Fruit fly (Drosophila melanogaster) whole organism, prepupa: ENCODE data around the gene ppk31.
A peak's percentile ranks its signal among the peaks of the same experiment; 100 is the strongest.

ENCODE experiments used
- CG10631 ChIP-seq: fragments of 200-800 bp; sonication (Bioruptor generic); optimal IDR thresholded peaks from 2 replicates; lab custom pipeline; 2016; ENCODE audit warnings: missing biosample characterization, missing genetic modification characterization
- CG10669 ChIP-seq: fragments of 200-800 bp; sonication (Bioruptor generic); optimal IDR thresholded peaks from 3 replicates; lab custom pipeline; 2018; ENCODE audit warnings: missing biosample characterization, mild to moderate bottlenecking, missing genetic modification characterization, moderate library complexity
- CG11902 ChIP-seq: fragments of 200-800 bp; sonication (Bioruptor generic); optimal IDR thresholded peaks from 3 replicates; lab custom pipeline; 2016; ENCODE audit warnings: missing biosample characterization, missing genetic modification characterization
- CG15336 ChIP-seq: fragments of 200-800 bp; sonication (Bioruptor generic); IDR thresholded peaks from 2 replicates; pipeline ENCODE4 v1.3.6; 2022; ENCODE audit warnings: missing biosample characterization, missing genetic modification characterization
- CG1621 ChIP-seq: fragments of 200-800 bp; sonication (Bioruptor generic); optimal IDR thresholded peaks from 3 replicates; lab custom pipeline; 2018; ENCODE audit warnings: missing biosample characterization, mild to moderate bottlenecking, missing genetic modification characterization
- CG32006 ChIP-seq: fragments of 200-800 bp; sonication (Bioruptor generic); optimal IDR thresholded peaks from 3 replicates; lab custom pipeline; 2017; ENCODE audit warnings: missing biosample characterization, mild to moderate bottlenecking, missing genetic modification characterization
- CG34406 ChIP-seq: fragments of 200-800 bp; sonication (Bioruptor generic); optimal IDR thresholded peaks from 3 replicates; lab custom pipeline; 2016; ENCODE audit warnings: missing biosample characterization, missing genetic modification characterization
- CG3919 ChIP-seq: fragments of 200-800 bp; sonication (Bioruptor generic); optimal IDR thresholded peaks from 3 replicates; lab custom pipeline; 2016; ENCODE audit warnings: missing biosample characterization, missing genetic modification characterization
- CG4318 ChIP-seq: fragments of 200-800 bp; sonication (Bioruptor generic); optimal IDR thresholded peaks from 3 replicates; lab custom pipeline; 2017; ENCODE audit warnings: missing biosample characterization, mild to moderate bottlenecking, missing genetic modification characterization
- CG6163 ChIP-seq: fragments of 200-800 bp; sonication (Bioruptor generic); IDR thresholded peaks from 3 replicates; pipeline ENCODE4 v1.3.6; 2022; ENCODE audit warnings: missing biosample characterization, missing genetic modification characterization
- CG6276 ChIP-seq: fragments of 200-800 bp; sonication (Bioruptor generic); optimal IDR thresholded peaks from 2 replicates; lab custom pipeline; 2017; ENCODE audit warnings: missing biosample characterization, mild to moderate bottlenecking, missing genetic modification characterization
- CG6792 ChIP-seq: fragments of 200-800 bp; sonication (Bioruptor generic); optimal IDR thresholded peaks from 3 replicates; lab custom pipeline; 2016; ENCODE audit warnings: missing biosample characterization, missing genetic modification characterization
- CG6854 ChIP-seq: fragments of 200-800 bp; sonication (Bioruptor generic); optimal IDR thresholded peaks from 2 replicates; lab custom pipeline; 2017; ENCODE audit warnings: missing biosample characterization, mild to moderate bottlenecking, missing genetic modification characterization
- CG7368 ChIP-seq: fragments of 200-800 bp; sonication (Bioruptor generic); optimal IDR thresholded peaks from 3 replicates; lab custom pipeline; 2016; ENCODE audit warnings: missing biosample characterization, missing genetic modification characterization
- CG8119 ChIP-seq: fragments of 200-800 bp; sonication (Bioruptor generic); IDR thresholded peaks from 3 replicates; pipeline ENCODE4 v1.3.6; 2022; ENCODE audit warnings: missing biosample characterization, missing genetic modification characterization
- CG8319 ChIP-seq: fragments of 200-800 bp; sonication (Bioruptor generic); optimal IDR thresholded peaks from 3 replicates; lab custom pipeline; 2016; ENCODE audit warnings: missing biosample characterization, missing genetic modification characterization
- CG8632 ChIP-seq: fragments of 200-800 bp; sonication (Bioruptor generic); optimal IDR thresholded peaks from 3 replicates; lab custom pipeline; 2016; ENCODE audit warnings: missing biosample characterization, missing genetic modification characterization
- Eip75B ChIP-seq: fragments of 200-800 bp; sonication (Bioruptor generic); optimal IDR thresholded peaks from 3 replicates; lab custom pipeline; 2016; ENCODE audit warnings: missing biosample characterization, missing genetic modification characterization
- Eip78C ChIP-seq: fragments of 200-800 bp; sonication (Bioruptor generic); peaks from one replicate; lab custom pipeline; 2016; ENCODE audit warnings: missing biosample characterization, missing genetic modification characterization
- Eip93F ChIP-seq: fragments of 200-800 bp; sonication (Bioruptor generic); optimal IDR thresholded peaks from 2 replicates; lab custom pipeline; 2016; ENCODE audit warnings: missing biosample characterization, mild to moderate bottlenecking, missing genetic modification characterization
- Gug ChIP-seq: fragments of 200-800 bp; sonication (Bioruptor generic); IDR thresholded peaks from 2 replicates; pipeline ENCODE4 v1.3.6; 2022; ENCODE audit warnings: missing biosample characterization, missing genetic modification characterization
- Hr38 ChIP-seq: sonication (Bioruptor generic); optimal IDR thresholded peaks from 2 replicates; lab custom pipeline; 2016; ENCODE audit warnings: missing biosample characterization, missing genetic modification characterization
- Hr4 ChIP-seq: fragments of 200-800 bp; sonication (Bioruptor generic); optimal IDR thresholded peaks from 3 replicates; lab custom pipeline; 2016; ENCODE audit warnings: missing biosample characterization, missing genetic modification characterization
- Met ChIP-seq: fragments of 200-800 bp; sonication (Bioruptor generic); optimal IDR thresholded peaks from 3 replicates; lab custom pipeline; 2016; ENCODE audit warnings: missing biosample characterization, missing genetic modification characterization
- Sox102F ChIP-seq: fragments of 200-800 bp; sonication (Bioruptor generic); optimal IDR thresholded peaks from 2 replicates; lab custom pipeline; 2016; ENCODE audit warnings: missing biosample characterization, mild to moderate bottlenecking, missing genetic modification characterization
- Sox15 ChIP-seq: fragments of 200-800 bp; sonication (Bioruptor generic); optimal IDR thresholded peaks from 3 replicates; lab custom pipeline; 2016; ENCODE audit warnings: missing biosample characterization, missing genetic modification characterization
- achi ChIP-seq: fragments of 200-800 bp; sonication (Bioruptor generic); optimal IDR thresholded peaks from 3 replicates; lab custom pipeline; 2016; ENCODE audit warnings: missing biosample characterization, missing genetic modification characterization
- acj6 ChIP-seq: fragments of 200-800 bp; sonication (Bioruptor generic); optimal IDR thresholded peaks from 3 replicates; lab custom pipeline; 2016; ENCODE audit warnings: missing biosample characterization, missing genetic modification characterization
- cyc ChIP-seq: fragments of 200-800 bp; sonication (Bioruptor generic); optimal IDR thresholded peaks from 3 replicates; lab custom pipeline; 2016; ENCODE audit warnings: missing biosample characterization, missing genetic modification characterization
- dac ChIP-seq: fragments of 200-800 bp; sonication (Bioruptor generic); optimal IDR thresholded peaks from 2 replicates; lab custom pipeline; 2017; ENCODE audit warnings: missing biosample characterization, mild to moderate bottlenecking, missing genetic modification characterization
- dsx ChIP-seq: fragments of 200-800 bp; optimal IDR thresholded peaks from 3 replicates; lab custom pipeline; 2019; ENCODE audit warnings: missing biosample characterization, mild to moderate bottlenecking, missing genetic modification characterization, moderate library complexity; ENCODE audit not compliant: poor library complexity, severe bottlenecking
- fd85E ChIP-seq: fragments of 200-800 bp; sonication (Bioruptor generic); optimal IDR thresholded peaks from 3 replicates; lab custom pipeline; 2016; ENCODE audit warnings: missing biosample characterization, missing genetic modification characterization
- salr ChIP-seq, 2 experiments: fragments of 200-800 bp; sonication (Bioruptor generic); optimal IDR thresholded peaks; 3 replicates each; lab custom pipeline; 2016 to 2018; ENCODE audit warnings: missing biosample characterization in 2 of 2, missing genetic modification characterization in 2 of 2, mild to moderate bottlenecking in 1 of 2
- spab ChIP-seq: fragments of 200-800 bp; sonication (Bioruptor generic); optimal IDR thresholded peaks from 2 replicates; lab custom pipeline; 2017; ENCODE audit warnings: missing biosample characterization, mild to moderate bottlenecking, missing genetic modification characterization, missing genetic modification reagents
- svp ChIP-seq: fragments of 200-800 bp; sonication (Bioruptor generic); peaks from one replicate; lab custom pipeline; 2016; ENCODE audit warnings: missing biosample characterization, missing genetic modification characterization
- topi ChIP-seq: fragments of 200-800 bp; sonication (Bioruptor generic); optimal IDR thresholded peaks from 3 replicates; lab custom pipeline; 2016; ENCODE audit warnings: missing biosample characterization, missing genetic modification characterization
- vri ChIP-seq: fragments of 200-800 bp; sonication (Bioruptor generic); optimal IDR thresholded peaks from 3 replicates; lab custom pipeline; 2016; ENCODE audit warnings: missing biosample characterization, mild to moderate bottlenecking, missing genetic modification characterization

Gene ppk31

dm6 chr3R:27153062-27153878 is 9.7 kb upstream of the ppk31 start (continued):
- peak; percentile 38; the same call in 1 of the 3 replicates for TF ChIP-seq CG8119 (GFP tag; lab: Robert Waterston, UW)
- TF ChIP-seq CG32006 (GFP tag; lab: Kevin White, UChicago): peak; percentile 70
- TF ChIP-seq cyc (GFP tag; lab: Kevin White, UChicago): peak; percentile 17
- peak; percentile 0 for TF ChIP-seq CG11902

dm6 chr3R:27154001-27154400 is 8.9 kb upstream of the ppk31 start:
- no peak for TF ChIP-seq fd85E (GFP tag; lab: Kevin White, UChicago)
- TF ChIP-seq Sox102F (GFP tag; lab: Kevin White, UChicago): no peak
- no peak for TF ChIP-seq Hr4 (GFP tag; lab: Kevin White, UChicago)
- no peak for TF ChIP-seq cyc (GFP tag; lab: Kevin White, UChicago)
- no peak for TF ChIP-seq CG8632 (GFP tag; lab: Kevin White, UChicago)
- no peak for TF ChIP-seq CG10631
- TF ChIP-seq salr (GFP tag; optimal IDR thresholded peaks at IDR 0.05; lab: Kevin White, UChicago): no peak
- TF ChIP-seq achi: no peak
- TF ChIP-seq, all 60 proteins: peak for 0

DNA sequence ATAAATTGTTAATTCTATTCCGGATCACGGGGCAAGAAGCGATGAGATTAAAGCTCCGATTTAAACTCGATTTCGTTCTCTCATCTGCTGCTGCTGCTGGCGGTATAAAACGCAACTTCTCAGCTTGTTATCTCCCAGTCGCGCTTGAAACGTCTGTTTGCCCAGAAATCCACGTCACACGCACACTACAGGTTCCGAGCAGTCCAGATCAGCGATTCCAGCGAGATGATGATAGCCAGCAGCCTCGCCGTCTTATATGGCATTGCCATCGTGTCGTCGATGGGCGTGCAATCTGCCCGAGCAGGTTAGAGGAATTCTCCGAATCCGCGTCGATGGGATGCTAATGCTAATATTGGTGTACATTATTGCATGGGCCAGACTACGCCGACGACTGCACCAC is 5.1 kb upstream of the ppk31 start, which contains the start of gene grass:
grass (plus strand) TSS at position 135 of the 400 bp plus-strand sequence.
- no peak for TF ChIP-seq dsx (GFP tag; lab: Kevin White, UChicago)
- TF ChIP-seq Sox15 (GFP tag; lab: Kevin White, UChicago): no peak
- TF ChIP-seq CG1621 (tag; lab: Kevin White, UChicago): peak; percentile 30
- TF ChIP-seq svp (GFP tag; lab: Kevin White, UChicago): peak; percentile 86
- peak; percentile 5 for TF ChIP-seq Eip78C (GFP tag; lab: Kevin White, UChicago)

DNA sequence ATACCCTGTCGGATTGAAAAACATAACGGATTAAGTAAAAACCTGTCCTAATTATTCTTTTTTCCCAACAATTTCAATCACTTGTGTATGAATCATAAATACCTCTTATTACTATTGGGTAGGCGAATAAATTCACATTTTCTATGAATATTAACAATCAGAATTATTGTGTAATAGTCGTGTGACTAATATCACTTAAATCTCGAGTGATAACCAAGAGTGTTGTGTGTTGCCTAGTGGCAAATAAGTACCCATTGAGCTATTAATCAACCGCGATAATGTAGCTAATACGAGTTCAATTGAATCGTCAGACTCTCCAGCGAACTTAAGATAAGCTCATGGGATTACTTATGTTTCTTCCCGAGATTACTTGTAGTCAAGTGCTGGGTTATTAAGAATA is 3.1 kb upstream of the ppk31 start:
- TF ChIP-seq CG7368 (GFP tag; lab: Kevin White, UChicago) (no peak), CG4318 (no peak), CG8632 (GFP tag; lab: Kevin White, UChicago) (no peak), svp (GFP tag; lab: Kevin White, UChicago) (no peak), Sox102F (GFP tag; lab: Kevin White, UChicago) (no peak), CG8319 (no peak), cyc (GFP tag; lab: Kevin White, UChicago) (no peak), CG11902 (no peak), Eip93F (no peak), Eip75B (GFP tag; lab: Kevin White, UChicago) (no peak), topi (GFP tag; lab: Kevin White, UChicago) (no peak), achi (no peak), Gug (GFP tag; lab: Robert Waterston, UW) (no peak), Met (no peak)

DNA sequence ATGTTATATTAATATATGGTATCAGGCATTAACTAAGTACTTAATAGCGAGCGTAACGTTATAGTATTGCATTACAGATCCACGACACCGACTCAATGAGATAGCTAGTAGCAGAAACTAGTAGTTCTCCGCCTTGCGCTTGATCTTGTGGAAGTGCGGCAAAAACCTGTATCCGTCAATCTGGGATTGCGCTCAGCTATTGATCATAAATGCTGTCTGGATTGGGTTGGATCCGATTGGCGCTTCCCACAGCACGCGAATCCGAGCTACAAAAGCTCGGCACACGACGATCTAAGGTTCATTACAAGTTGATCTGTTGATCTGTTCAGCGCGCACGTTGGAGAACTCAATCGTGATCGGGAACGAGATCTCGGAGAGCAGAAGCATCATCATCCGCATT is 2.1 kb upstream of the ppk31 start, which contains the start of gene CG5909:
CG5909 (plus strand) TSS at position 301 of the 400 bp plus-strand sequence.
- no peak for TF ChIP-seq CG15336 (GFP tag; lab: Robert Waterston, UW)
- peak; percentile 62 for TF ChIP-seq svp (GFP tag; lab: Kevin White, UChicago)

dm6 chr3R:27165416-27165982 is 2.6 kb downstream of the ppk31 start, which contains the start of the genes CG34293 and spn-D:
Gene CG34293, minus strand, starts transcription at chr3R:27165575.
Gene spn-D, plus strand, starts transcription at chr3R:27165716.
- TF ChIP-seq dac (GFP tag; lab: Kevin White, UChicago) (no peak), Hr38 (GFP tag; lab: Kevin White, UChicago) (no peak), CG3919 (GFP tag; lab: Kevin White, UChicago) (no peak), CG6792 (GFP tag; lab: Kevin White, UChicago) (no peak), CG6163 (no peak), Eip78C (GFP tag; lab: Kevin White, UChicago) (no peak), CG1621 (tag; lab: Kevin White, UChicago) (no peak), dsx (GFP tag; lab: Kevin White, UChicago) (no peak), CG6276 (GFP tag; lab: Kevin White, UChicago) (no peak), CG4318 (no peak), svp (GFP tag; lab: Kevin White, UChicago) (no peak), fd85E (GFP tag; lab: Kevin White, UChicago) (no peak), CG6854 (no peak), CG34406 (GFP tag; lab: Kevin White, UChicago) (no peak), Met (no peak), vri (GFP tag; lab: Kevin White, UChicago) (no peak), CG10669 (GFP tag; lab: Kevin White, UChicago) (no peak), acj6 (GFP tag; lab: Kevin White, UChicago) (no peak), spab (no peak), CG11902 (no peak)
